Fruit fly (Drosophila melanogaster): Measurements from ENCODE around the gene amd.

amd gene

DNA sequence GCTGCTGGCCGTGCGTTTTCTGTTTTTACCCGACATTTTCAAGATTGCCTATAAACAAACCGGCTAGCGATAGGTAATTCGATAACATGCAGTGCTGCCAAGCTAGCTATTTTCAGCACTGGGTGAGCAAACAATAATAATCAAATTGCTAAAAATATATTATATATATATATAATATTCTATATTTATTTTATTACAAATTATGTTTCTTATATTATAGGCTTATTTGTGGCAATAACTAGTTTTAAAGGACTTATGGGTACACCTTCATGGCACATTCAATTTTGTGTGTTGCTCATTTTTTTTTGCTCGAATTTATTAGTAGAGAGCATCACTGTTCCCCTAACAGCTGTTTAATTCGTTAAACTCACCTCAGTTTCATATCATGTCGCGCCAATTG lies 16.9 kb downstream of the amd start (continued):
- TF ChIP-seq eve (GFP tag; optimal IDR thresholded peaks at IDR 0.05), result no peak
- TF ChIP-seq CG2116 (GFP tag; optimal IDR thresholded peaks at IDR 0.05), result peak; percentile 63
- TF ChIP-seq trh (GFP tag; optimal IDR thresholded peaks at IDR 0.05), result no peak
- TF ChIP-seq fu2 (GFP tag; optimal IDR thresholded peaks at IDR 0.05), result no peak
- no peak for TF ChIP-seq CG4282 (GFP tag; optimal IDR thresholded peaks at IDR 0.05)
- TF ChIP-seq toy (GFP tag; IDR thresholded peaks at IDR 0.05), result no peak
- TF ChIP-seq corto (GFP tag; optimal IDR thresholded peaks at IDR 0.05), result no peak
- no peak for TF ChIP-seq CG31388 (GFP tag; optimal IDR thresholded peaks at IDR 0.05)
- no peak for TF ChIP-seq CG15073 (GFP tag; optimal IDR thresholded peaks at IDR 0.05)
- TF ChIP-seq stwl (tag; optimal IDR thresholded peaks at IDR 0.05), result peak; percentile 21
- TF ChIP-seq aop (GFP tag; IDR thresholded peaks at IDR 0.05), result no peak
- TF ChIP-seq chif (GFP tag; optimal IDR thresholded peaks at IDR 0.05), result peak in 1 of 2 experiments; percentile 2
- no peak for TF ChIP-seq en (GFP tag; optimal IDR thresholded peaks at IDR 0.05)
- peak in 1 of 3 experiments; percentile 56 for TF ChIP-seq Stat92E (GFP tag; optimal IDR thresholded peaks at IDR 0.05)
- TF ChIP-seq CG15514 (GFP tag; optimal IDR thresholded peaks at IDR 0.05), result peak; percentile 53
- TF ChIP-seq sd (tag; optimal IDR thresholded peaks at IDR 0.05), result no peak
- TF ChIP-seq Dip2 (GFP tag; IDR thresholded peaks at IDR 0.05), result no peak
- TF ChIP-seq CG8944 (GFP tag; optimal IDR thresholded peaks at IDR 0.05), result no peak
- peak; percentile 79 for TF ChIP-seq nmo (GFP tag; optimal IDR thresholded peaks at IDR 0.05)
- no peak for TF ChIP-seq CG3995 (GFP tag; optimal IDR thresholded peaks at IDR 0.05)
- peak; percentile 73 for TF ChIP-seq YL-1 (GFP tag; optimal IDR thresholded peaks at IDR 0.05)
- TF ChIP-seq CG17385 (GFP tag; optimal IDR thresholded peaks at IDR 0.05), result peak; percentile 68
- TF ChIP-seq CG4617 (GFP tag; optimal IDR thresholded peaks at IDR 0.05; ENCODE audit: borderline replicate concordance), result peak; percentile 34
- peak; percentile 53; the same call in 2 of the 4 replicates for TF ChIP-seq Dll (GFP tag; IDR thresholded peaks at IDR 0.05; ENCODE audit: partially characterized antibody)
- TF ChIP-seq pzg (GFP tag; optimal IDR thresholded peaks at IDR 0.05), result peak; percentile 18
- peak; percentile 96 for TF ChIP-seq row (GFP tag; IDR thresholded peaks at IDR 0.05)
- TF ChIP-seq gce (GFP tag; IDR thresholded peaks at IDR 0.05), result no peak
- no peak for TF ChIP-seq CG33213 (GFP tag; optimal IDR thresholded peaks at IDR 0.05)
- TF ChIP-seq fd3F (GFP tag; optimal IDR thresholded peaks at IDR 0.05), result peak; percentile 63
- peak; percentile 78 for TF ChIP-seq CG15601 (tag; optimal IDR thresholded peaks at IDR 0.05)
- TF ChIP-seq CG6654 (GFP tag; optimal IDR thresholded peaks at IDR 0.05), result no peak
- TF ChIP-seq Hr51 (GFP tag; optimal IDR thresholded peaks at IDR 0.05), result no peak
- TF ChIP-seq pnt (GFP tag; optimal IDR thresholded peaks at IDR 0.05), result no peak
- TF ChIP-seq CG3163 (GFP tag; optimal IDR thresholded peaks at IDR 0.05), result no peak
- peak; percentile 64 for TF ChIP-seq CG8924 (tag; optimal IDR thresholded peaks at IDR 0.05)
- peak; percentile 88 for TF ChIP-seq CoRest (tag; optimal IDR thresholded peaks at IDR 0.05)
- TF ChIP-seq ftz-f1 (GFP tag; optimal IDR thresholded peaks at IDR 0.05), result no peak
- TF ChIP-seq CG1529 (GFP tag; optimal IDR thresholded peaks at IDR 0.05), result no peak
- peak; percentile 1 for TF ChIP-seq Deaf1 (tag; optimal IDR thresholded peaks at IDR 0.05)
- peak; percentile 58 for TF ChIP-seq lmd (GFP tag; IDR thresholded peaks at IDR 0.05)
- TF ChIP-seq CG14441 (GFP tag; IDR thresholded peaks at IDR 0.05), result peak; percentile 43; the same call in 1 of the 2 replicates
- no peak for TF ChIP-seq CG2129 (GFP tag; IDR thresholded peaks at IDR 0.05; ENCODE audit: partially characterized antibody)
- 0 out of 3 replicates have a peak, but pooled peaks have one; percentile 8 for TF ChIP-seq zfh1 (GFP tag; IDR thresholded peaks at IDR 0.05)
- TF ChIP-seq dpn (GFP tag; optimal IDR thresholded peaks at IDR 0.05), result peak in 1 of 2 experiments; percentile 70
- TF ChIP-seq CG8089 (GFP tag; optimal IDR thresholded peaks at IDR 0.05), result no peak
- no peak for TF ChIP-seq Dad (GFP tag; optimal IDR thresholded peaks at IDR 0.05)
- no peak for TF ChIP-seq ERR (GFP tag; optimal IDR thresholded peaks at IDR 0.05)
- no peak for TF ChIP-seq CG10959 (GFP tag; IDR thresholded peaks at IDR 0.05)
- no peak for TF ChIP-seq CG16813 (GFP tag; IDR thresholded peaks at IDR 0.05; ENCODE audit: partially characterized antibody)
- TF ChIP-seq Hr78 (GFP tag; optimal IDR thresholded peaks at IDR 0.05), result no peak
